Fruit fly (Drosophila melanogaster): ENCODE measurements around the gene Svil.

Svil gene

dm6 chr3L:2441831-2442230 is 64.4 kb downstream of the Svil start:
- TF ChIP-seq foxo (GFP tag; optimal IDR thresholded peaks at IDR 0.05) (no peak), Hr83 (GFP tag; optimal IDR thresholded peaks at IDR 0.05; ENCODE audit: poor library complexity, severe bottlenecking) (no peak), h (GFP tag; optimal IDR thresholded peaks at IDR 0.05) (no peak), dmrt93B (GFP tag; optimal IDR thresholded peaks at IDR 0.05) (no peak), psq (GFP tag; optimal IDR thresholded peaks at IDR 0.05) (no peak), usp (GFP tag; optimal IDR thresholded peaks at IDR 0.05) (no peak), N (GFP tag; optimal IDR thresholded peaks at IDR 0.05) (no peak), Dif (GFP tag; optimal IDR thresholded peaks at IDR 0.05; ENCODE audit: partially characterized antibody) (no peak), ey (GFP tag; optimal IDR thresholded peaks at IDR 0.05) (no peak), Hr78 (GFP tag; optimal IDR thresholded peaks at IDR 0.05) (no peak), Jra (GFP tag; optimal IDR thresholded peaks at IDR 0.05) (no peak), lola (GFP tag; optimal IDR thresholded peaks at IDR 0.05) (no peak), pan (optimal IDR thresholded peaks at IDR 0.05) (no peak), dl (GFP tag; optimal IDR thresholded peaks at IDR 0.05; ENCODE audit: insufficient read depth in 1 of 2, partially characterized antibody in 2 of 2) (no peak), woc (GFP tag; optimal IDR thresholded peaks at IDR 0.05) (no peak), Dfd (GFP tag; optimal IDR thresholded peaks at IDR 0.05) (no peak), brk (GFP tag; optimal IDR thresholded peaks at IDR 0.05) (no peak)

- TF ChIP-seq Dfd (GFP tag; optimal IDR thresholded peaks at IDR 0.05) (peak; percentile 94), CrebA (GFP tag; optimal IDR thresholded peaks at IDR 0.05; ENCODE audit: borderline replicate concordance) (no peak), Abd-B (GFP tag; optimal IDR thresholded peaks at IDR 0.05) (no peak)
Observed at dm6 chr3L:2442330-2442729, 64.9 kb downstream of the Svil start.

- TF ChIP-seq lola (GFP tag; optimal IDR thresholded peaks at IDR 0.05) (no peak), GATAd (GFP tag; optimal IDR thresholded peaks at IDR 0.05) (no peak), ey (GFP tag; optimal IDR thresholded peaks at IDR 0.05) (no peak), Hnf4 (GFP tag; optimal IDR thresholded peaks at IDR 0.05) (no peak), pan (optimal IDR thresholded peaks at IDR 0.05) (no peak), foxo (GFP tag; optimal IDR thresholded peaks at IDR 0.05) (no peak), sv (GFP tag; optimal IDR thresholded peaks at IDR 0.05) (no peak), Jra (GFP tag; optimal IDR thresholded peaks at IDR 0.05) (no peak), Dfd (GFP tag; optimal IDR thresholded peaks at IDR 0.05) (no peak), Sp1 (GFP tag; optimal IDR thresholded peaks at IDR 0.05) (no peak)
Observed at dm6 chr3L:2446201-2446600, 68.7 kb downstream of the Svil start.

dm6 chr3L:2456868-2457267 is 79.4 kb downstream of the Svil start:
- no peak for TF ChIP-seq N (GFP tag; optimal IDR thresholded peaks at IDR 0.05)
- TF ChIP-seq GATAd (GFP tag; optimal IDR thresholded peaks at IDR 0.05) = no peak
- no peak for TF ChIP-seq brk (GFP tag; optimal IDR thresholded peaks at IDR 0.05)
- no peak for TF ChIP-seq CG9705 (GFP tag; optimal IDR thresholded peaks at IDR 0.05)
- no peak for TF ChIP-seq foxo (GFP tag; optimal IDR thresholded peaks at IDR 0.05)
- no peak for TF ChIP-seq Vsx2 (GFP tag; optimal IDR thresholded peaks at IDR 0.05; ENCODE audit: partially characterized antibody)

DNA sequence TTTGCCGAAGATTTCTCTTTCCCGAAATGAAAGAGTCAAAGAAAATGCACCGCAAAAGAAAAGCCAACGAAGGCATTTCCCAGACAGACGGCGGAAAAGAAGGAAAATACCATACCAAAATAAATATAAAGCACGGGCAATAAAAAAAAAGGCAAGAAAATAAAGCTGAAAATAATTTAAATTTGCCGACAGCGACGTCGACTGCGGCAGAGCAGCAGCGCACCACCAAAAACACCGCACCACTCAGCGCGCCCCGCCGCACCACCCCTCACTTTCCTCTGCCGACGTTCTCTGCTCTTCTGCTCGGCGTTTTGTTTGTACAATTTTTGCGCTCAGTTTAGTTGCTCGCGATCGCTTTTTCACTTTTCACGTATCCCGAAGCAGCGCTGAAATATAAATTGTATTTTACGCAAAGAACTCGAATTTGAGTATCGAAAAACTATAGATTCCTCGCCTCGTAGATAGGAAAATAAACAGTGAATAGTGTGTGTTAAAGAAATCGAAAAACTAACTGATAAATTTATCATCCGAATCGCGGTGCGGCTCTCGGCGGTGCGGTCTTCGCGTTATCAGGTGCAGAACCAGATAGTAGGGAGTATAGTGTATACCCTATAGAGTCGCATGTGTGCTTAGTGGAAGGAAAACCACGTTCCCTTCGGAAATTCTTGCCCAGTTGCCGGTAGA is 80.2 kb downstream of the Svil start:
- TF ChIP-seq Dif (GFP tag; optimal IDR thresholded peaks at IDR 0.05; ENCODE audit: partially characterized antibody) = peak; percentile 6
- TF ChIP-seq psq (GFP tag; optimal IDR thresholded peaks at IDR 0.05) = peak; percentile 36
- TF ChIP-seq Vsx2 (GFP tag; optimal IDR thresholded peaks at IDR 0.05; ENCODE audit: partially characterized antibody) = no peak

DNA sequence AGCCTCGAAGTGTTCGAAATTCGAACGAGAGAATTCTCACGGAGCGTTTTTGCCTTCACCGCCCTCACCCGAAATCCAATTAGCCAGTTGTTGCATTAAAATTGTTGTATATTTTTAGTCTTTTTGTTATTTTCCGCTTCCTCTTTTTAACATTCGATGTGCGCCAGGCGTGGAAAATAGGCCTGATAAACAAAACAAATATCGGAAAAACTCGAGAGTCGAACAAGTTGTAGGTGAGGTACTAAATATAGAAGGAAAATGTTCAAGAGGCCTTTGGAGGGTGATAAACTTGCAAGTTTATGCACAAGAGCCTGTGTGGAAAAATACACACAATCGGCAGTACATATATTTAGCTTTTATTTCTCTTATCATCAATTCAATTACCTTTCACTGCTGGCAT is 81.3 kb downstream of the Svil start:
- TF ChIP-seq GATAd (GFP tag; optimal IDR thresholded peaks at IDR 0.05) (no peak), HLH106 (tag; optimal IDR thresholded peaks at IDR 0.05) (no peak), dl (GFP tag; optimal IDR thresholded peaks at IDR 0.05; ENCODE audit: insufficient read depth in 1 of 2, partially characterized antibody in 2 of 2) (no peak), Rel (GFP tag; optimal IDR thresholded peaks at IDR 0.05) (no peak), Rel (tag; optimal IDR thresholded peaks at IDR 0.05) (no peak), lola (GFP tag; optimal IDR thresholded peaks at IDR 0.05) (no peak), tai (GFP tag; optimal IDR thresholded peaks at IDR 0.05) (no peak), Sp1 (GFP tag; optimal IDR thresholded peaks at IDR 0.05) (no peak), jim (GFP tag; optimal IDR thresholded peaks at IDR 0.05) (no peak), Jra (GFP tag; optimal IDR thresholded peaks at IDR 0.05) (no peak), Dfd (GFP tag; optimal IDR thresholded peaks at IDR 0.05) (no peak), CG32264 (GFP tag; optimal IDR thresholded peaks at IDR 0.05) (no peak)
